Worm (Caenorhabditis elegans) whole organism, L4 larva: ENCODE measurements around the gene ncs-1.

Experiments
- F26F4.8 ChIP-seq: fragments of 200-800 bp; sonication (Bioruptor generic); conservative IDR thresholded peaks from 2 replicates; pipeline ENCODE4 v1.3.6; 2022; ENCODE audit warnings: missing genetic modification characterization, missing compliant biosample characterization
- T20F7.1 ChIP-seq: fragments of 200-800 bp; sonication (Bioruptor generic); optimal IDR thresholded peaks from 2 replicates; lab custom pipeline; 2018; ENCODE audit warnings: mild to moderate bottlenecking, missing genetic modification characterization, missing compliant biosample characterization
- aha-1 ChIP-seq: fragments of 150-350 bp; peaks from one replicate; lab custom pipeline; 2014; ENCODE audit warnings: missing biosample characterization, missing genetic modification characterization
- arid-1 ChIP-seq: fragments of 200-800 bp; sonication (Bioruptor generic); conservative IDR thresholded peaks from 2 replicates; pipeline ENCODE4 v1.3.6; 2022; ENCODE audit warnings: missing genetic modification reagents, missing genetic modification characterization, missing compliant biosample characterization
- ceh-28 ChIP-seq: fragments of 150-350 bp; optimal IDR thresholded peaks from 2 replicates; lab custom pipeline; 2014; ENCODE audit warnings: missing biosample characterization, missing genetic modification reagents, missing genetic modification characterization
- cey-2 ChIP-seq: sonication (generic microtip); optimal IDR thresholded peaks from 3 replicates; lab custom pipeline; 2017; ENCODE audit warnings: missing genetic modification characterization, mild to moderate bottlenecking, missing compliant biosample characterization, antibody characterized with exemption, borderline replicate concordance; ENCODE audit not compliant: insufficient read depth
- daf-16 ChIP-seq, 3 experiments: sonication (generic microtip); optimal IDR thresholded peaks; 2 replicates each; lab custom pipeline; 2016 to 2017; ENCODE audit warnings: missing genetic modification characterization in 3 of 3, missing genetic modification reagents in 3 of 3, mild to moderate bottlenecking in 2 of 3, missing compliant biosample characterization in 2 of 3, missing biosample characterization in 1 of 3, moderate library complexity in 1 of 3
- dmd-6 ChIP-seq: fragments of 200-800 bp; sonication (Bioruptor generic); IDR thresholded peaks from 2 replicates; pipeline ENCODE4 v1.3.6; 2022; ENCODE audit warnings: missing genetic modification reagents, missing genetic modification characterization, missing compliant biosample characterization
- dpl-1 ChIP-seq: fragments of 150-350 bp; optimal IDR thresholded peaks from 2 replicates; lab custom pipeline; 2014; ENCODE audit warnings: missing biosample characterization, missing genetic modification reagents, missing genetic modification characterization
- dve-1 ChIP-seq: sonication (generic microtip); optimal IDR thresholded peaks from 2 replicates; lab custom pipeline; 2017; ENCODE audit warnings: antibody characterized with exemption, mild to moderate bottlenecking, missing genetic modification characterization, missing compliant biosample characterization; ENCODE audit not compliant: insufficient read depth
- egl-27 ChIP-seq: sonication (generic microtip); optimal IDR thresholded peaks from 3 replicates; lab custom pipeline; 2017; ENCODE audit warnings: missing biosample characterization, missing genetic modification reagents, missing genetic modification characterization
- gei-8 ChIP-seq: fragments of 200-800 bp; sonication (Bioruptor generic); optimal IDR thresholded peaks from 2 replicates; lab custom pipeline; 2018; ENCODE audit warnings: mild to moderate bottlenecking, missing genetic modification characterization, missing compliant biosample characterization
- hlh-11 ChIP-seq: fragments of 200-800 bp; sonication (Bioruptor generic); optimal IDR thresholded peaks from 2 replicates; lab custom pipeline; 2018; ENCODE audit warnings: mild to moderate bottlenecking, missing genetic modification characterization, missing compliant biosample characterization
- hlh-30 ChIP-seq: sonication (generic microtip); optimal IDR thresholded peaks from 2 replicates; lab custom pipeline; 2017; ENCODE audit warnings: antibody characterized with exemption, mild to moderate bottlenecking, missing genetic modification characterization, missing compliant biosample characterization; ENCODE audit not compliant: insufficient read depth
- hmg-1.1 ChIP-seq: fragments of 200-800 bp; sonication (Bioruptor generic); IDR thresholded peaks from 2 replicates; pipeline ENCODE4 v1.3.6; 2022; ENCODE audit warnings: missing genetic modification reagents, missing genetic modification characterization, missing compliant biosample characterization
- jun-1 ChIP-seq: fragments of 150-350 bp; optimal IDR thresholded peaks from 2 replicates; lab custom pipeline; 2014; ENCODE audit warnings: missing biosample characterization, missing genetic modification reagents, missing genetic modification characterization
- lim-7 ChIP-seq: fragments of 200-800 bp; sonication (Bioruptor generic); IDR thresholded peaks from 2 replicates; pipeline ENCODE4 v1.3.6; 2022; ENCODE audit warnings: missing genetic modification characterization, missing compliant biosample characterization
- lin-1 ChIP-seq: fragments of 200-800 bp; sonication (Bioruptor generic); IDR thresholded peaks from 2 replicates; pipeline ENCODE4 v1.3.6; 2022; ENCODE audit warnings: missing genetic modification reagents, missing genetic modification characterization, missing compliant biosample characterization
- lin-13 ChIP-seq: fragments of 150-350 bp; optimal IDR thresholded peaks from 2 replicates; lab custom pipeline; 2014; ENCODE audit warnings: missing biosample characterization, missing genetic modification reagents, missing genetic modification characterization
- lin-38 ChIP-seq: fragments of 200-800 bp; sonication (Bioruptor generic); IDR thresholded peaks from 2 replicates; pipeline ENCODE4 v1.3.6; 2022; ENCODE audit warnings: missing genetic modification reagents, missing genetic modification characterization, missing compliant biosample characterization
- lin-39 ChIP-seq: fragments of 150-350 bp; optimal IDR thresholded peaks from 2 replicates; lab custom pipeline; 2014; ENCODE audit warnings: missing biosample characterization, missing genetic modification reagents, missing genetic modification characterization
- lir-3 ChIP-seq: sonication (generic microtip); optimal IDR thresholded peaks from 2 replicates; lab custom pipeline; 2016; ENCODE audit warnings: mild to moderate bottlenecking, missing genetic modification characterization, missing compliant biosample characterization
- lsy-2 ChIP-seq, 2 experiments: fragments of 150-350 bp in 1 of 2; sonication (generic microtip) in 1 of 2; optimal IDR thresholded peaks; 2 replicates each; lab custom pipeline; 2014 to 2017; ENCODE audit warnings: missing biosample characterization in 2 of 2, missing genetic modification characterization in 2 of 2
- mdl-1 ChIP-seq, 2 experiments: fragments of 150-350 bp in 1 of 2; sonication (generic microtip) in 1 of 2; optimal IDR thresholded peaks; 2 replicates each; lab custom pipeline; 2014 to 2017; ENCODE audit warnings: missing biosample characterization in 2 of 2, missing genetic modification characterization in 2 of 2
- mep-1 ChIP-seq: fragments of 150-350 bp; sonication (generic microtip); optimal IDR thresholded peaks from 3 replicates; lab custom pipeline; 2014; ENCODE audit warnings: missing biosample characterization, missing genetic modification characterization
- mes-2 ChIP-seq: sonication (generic microtip); optimal IDR thresholded peaks from 2 replicates; lab custom pipeline; 2016; ENCODE audit warnings: missing genotype, mild to moderate bottlenecking, missing genetic modification characterization, missing compliant biosample characterization; ENCODE audit not compliant: poor library complexity, severe bottlenecking
- mxl-2 ChIP-seq: fragments of 200-800 bp; sonication (Bioruptor generic); conservative IDR thresholded peaks from 2 replicates; pipeline ENCODE4 v1.3.6; 2022; ENCODE audit warnings: missing genetic modification reagents, missing genetic modification characterization, missing compliant biosample characterization
- mxl-3 ChIP-seq: fragments of 200-800 bp; sonication (Bioruptor generic); optimal IDR thresholded peaks from 2 replicates; lab custom pipeline; 2018; ENCODE audit warnings: mild to moderate bottlenecking, missing genetic modification characterization, missing compliant biosample characterization
- nhr-10 ChIP-seq: fragments of 150-350 bp; optimal IDR thresholded peaks from 2 replicates; lab custom pipeline; 2014; ENCODE audit warnings: missing biosample characterization, missing genetic modification characterization
- nhr-102 ChIP-seq: sonication (generic microtip); optimal IDR thresholded peaks from 2 replicates; lab custom pipeline; 2016; ENCODE audit warnings: mild to moderate bottlenecking, missing genetic modification characterization, moderate library complexity, missing compliant biosample characterization
- nhr-28 ChIP-seq: fragments of 150-350 bp; optimal IDR thresholded peaks from 2 replicates; lab custom pipeline; 2014; ENCODE audit warnings: missing biosample characterization, missing genetic modification characterization
- nhr-41 ChIP-seq: fragments of 200-800 bp; sonication (Bioruptor generic); IDR thresholded peaks from 2 replicates; pipeline ENCODE4 v1.3.6; 2022; ENCODE audit warnings: missing genetic modification reagents, missing genetic modification characterization, missing compliant biosample characterization
- nhr-42 ChIP-seq: fragments of 200-800 bp; sonication (Bioruptor generic); IDR thresholded peaks from 2 replicates; pipeline ENCODE4 v1.3.6; 2022; ENCODE audit warnings: missing genetic modification characterization, missing compliant biosample characterization
- nhr-48 ChIP-seq: sonication (generic microtip); optimal IDR thresholded peaks from 2 replicates; lab custom pipeline; 2016; ENCODE audit warnings: mild to moderate bottlenecking, missing genetic modification characterization, missing compliant biosample characterization
- nhr-6 ChIP-seq: fragments of 150-350 bp; optimal IDR thresholded peaks from 2 replicates; lab custom pipeline; 2014; ENCODE audit warnings: missing biosample characterization, missing genetic modification characterization
- nhr-77 ChIP-seq: fragments of 150-350 bp; optimal IDR thresholded peaks from 2 replicates; lab custom pipeline; 2014; ENCODE audit warnings: missing biosample characterization, missing genetic modification characterization
- php-3 ChIP-seq: fragments of 200-800 bp; sonication (Bioruptor generic); IDR thresholded peaks from 2 replicates; pipeline ENCODE4 v1.3.6; 2022; ENCODE audit warnings: missing genetic modification reagents, missing genetic modification characterization, missing compliant biosample characterization
- pqm-1 ChIP-seq: sonication (generic microtip); optimal IDR thresholded peaks from 2 replicates; lab custom pipeline; 2017; ENCODE audit warnings: missing biosample characterization, missing genetic modification characterization
- set-16 ChIP-seq: fragments of 200-800 bp; sonication (Bioruptor generic); IDR thresholded peaks from 2 replicates; pipeline ENCODE4 v1.3.6; 2022; ENCODE audit warnings: missing genetic modification reagents, missing genetic modification characterization, missing compliant biosample characterization
- snpc-1.2 ChIP-seq: fragments of 200-800 bp; sonication (Bioruptor generic); IDR thresholded peaks from 2 replicates; pipeline ENCODE4 v1.3.6; 2022; ENCODE audit warnings: missing genetic modification reagents, missing genetic modification characterization, missing compliant biosample characterization
- tra-1 ChIP-seq: fragments of 200-800 bp; sonication (Bioruptor generic); IDR thresholded peaks from 2 replicates; pipeline ENCODE4 v1.3.6; 2022; ENCODE audit warnings: missing genetic modification reagents, missing genetic modification characterization, missing compliant biosample characterization
- unc-62 ChIP-seq, 3 experiments: fragments of 150-350 bp in 1 of 3; sonication (generic microtip); optimal IDR thresholded peaks in 2 of 3; peaks in 1 of 3; 1 replicate in 1 of 3; 2 replicates in 2 of 3; lab custom pipeline; 2014 to 2017; ENCODE audit warnings: missing biosample characterization in 3 of 3, missing genetic modification characterization in 3 of 3, missing genetic modification reagents in 3 of 3, missing genotype in 1 of 3
- ztf-7 ChIP-seq: fragments of 150-350 bp; optimal IDR thresholded peaks from 2 replicates; lab custom pipeline; 2014; ENCODE audit warnings: missing biosample characterization, missing genetic modification characterization

Gene ncs-1

DNA sequence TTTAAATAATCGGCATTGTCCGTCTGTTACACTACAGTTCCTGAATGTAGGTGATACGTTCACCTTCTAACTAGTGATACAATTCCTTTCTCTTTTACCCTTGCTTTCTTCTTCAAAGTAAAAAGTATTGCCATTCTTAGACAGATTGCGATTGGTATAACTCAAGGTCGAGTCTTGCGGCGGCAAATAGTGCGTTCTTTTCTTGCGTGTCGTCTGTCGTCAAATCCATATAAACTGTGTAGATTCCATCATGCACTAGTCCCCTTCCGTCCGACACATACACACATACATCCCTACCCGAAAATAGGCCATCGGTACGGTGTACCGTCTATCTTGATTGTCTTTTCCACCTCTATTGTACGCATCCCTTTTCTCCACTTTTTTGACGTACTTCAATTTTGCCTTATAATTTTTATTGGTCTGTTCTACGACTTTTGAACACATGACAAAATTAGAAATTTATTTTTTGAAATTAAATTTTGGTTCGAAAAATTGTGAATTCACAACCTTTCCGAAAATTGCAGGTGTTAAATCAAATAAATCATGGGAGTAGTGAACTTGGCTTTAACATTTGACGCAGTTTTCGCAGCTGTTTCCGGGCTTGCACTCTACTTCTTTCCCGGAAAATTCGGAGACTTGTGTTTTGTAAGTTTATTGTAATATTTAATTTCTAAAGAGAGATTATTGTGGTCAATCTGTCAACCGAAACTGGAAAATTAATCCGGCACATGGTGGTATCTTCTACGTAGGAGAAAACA is 17.4 kb upstream of the ncs-1 start, which contains the start of gene C44C1.1:
Gene C44C1.1, plus strand, starts transcription at position 525 of the 758 bp plus-strand sequence.
- TF ChIP-seq tra-1 (GFP tag; lab: Robert Waterston, UW) (no peak), lin-1 (GFP tag; lab: Robert Waterston, UW) (no peak), lir-3 (tag; lab: Kevin White, UChicago) (no peak), lin-13 (no peak), ceh-28 (no peak), mxl-3 (GFP tag; lab: Kevin White, UChicago) (peak; percentile 10), egl-27 (tag; lab: Kevin White, UChicago) (no peak), pqm-1 (tag; lab: Kevin White, UChicago) (no peak), aha-1 (peak; percentile 2), nhr-28 (tag; lab: Kevin White, UChicago) (peak; percentile 70), set-16 (GFP tag; lab: Robert Waterston, UW) (no peak), lin-39 (tag; lab: Kevin White, UChicago) (no peak), unc-62 (GFP tag; optimal IDR thresholded peaks at IDR 0.05 in 1 of 2; lab: Kevin White, UChicago) (peak in 1 of 2 experiments; percentile 71), unc-62 (tag; optimal IDR thresholded peaks at IDR 0.05; lab: Kevin White, UChicago) (no peak), F26F4.8 (GFP tag; lab: Robert Waterston, UW) (no peak), hlh-11 (tag; lab: Kevin White, UChicago) (peak; percentile 18)

DNA sequence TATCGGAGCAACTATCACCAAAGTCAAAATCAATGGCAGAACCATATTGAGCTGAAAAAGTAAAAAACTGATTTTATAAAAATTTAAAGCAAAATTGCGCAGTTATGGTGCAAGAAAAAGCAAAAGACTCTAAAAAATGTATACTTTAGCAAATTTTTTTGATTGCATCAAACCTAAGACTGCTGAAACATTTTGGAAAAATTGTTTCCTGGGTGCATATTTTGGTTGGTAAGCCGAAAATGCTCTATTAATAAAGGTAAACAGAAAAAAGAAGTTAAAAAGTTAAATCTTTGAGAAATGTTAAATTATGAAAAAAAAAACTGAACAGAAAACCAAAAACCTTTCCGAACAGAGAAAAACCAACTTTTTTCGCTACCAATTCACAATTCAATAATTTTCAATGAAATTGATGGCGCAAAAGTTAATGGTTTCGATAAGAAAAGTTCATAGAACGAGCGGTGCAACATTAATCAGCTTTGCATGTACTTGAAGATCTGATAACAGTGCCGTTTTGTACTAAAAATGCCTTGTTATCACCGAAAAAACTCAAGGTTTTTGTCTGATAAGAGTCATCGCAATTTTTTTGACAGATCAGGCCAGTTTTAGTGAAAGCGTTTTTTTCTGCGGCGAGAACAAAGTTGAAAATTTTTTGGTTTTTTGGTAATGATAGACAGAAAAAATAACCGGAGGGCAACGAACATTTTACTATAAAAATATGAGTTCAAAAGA is 15.1 kb upstream of the ncs-1 start, which contains the start of gene abhd-3.2:
Gene abhd-3.2, minus strand, starts transcription at position 51 of the 729 bp plus-strand sequence.
- TF ChIP-seq snpc-1.2 (GFP tag; lab: Robert Waterston, UW): no peak
- TF ChIP-seq T20F7.1: peak; percentile 50
- TF ChIP-seq ztf-7 (tag; lab: Kevin White, UChicago): peak; percentile 18
- no peak for TF ChIP-seq lim-7 (GFP tag; lab: Robert Waterston, UW)
- TF ChIP-seq gei-8 (GFP tag; lab: Kevin White, UChicago): peak; percentile 24
- TF ChIP-seq mdl-1 (tag; optimal IDR thresholded peaks at IDR 0.05; lab: Kevin White, UChicago): peak in 1 of 2 experiments; percentile 56
- TF ChIP-seq unc-62 (GFP tag; optimal IDR thresholded peaks at IDR 0.05 in 1 of 2; lab: Kevin White, UChicago): peak in 1 of 2 experiments; percentile 99
- no peak for TF ChIP-seq unc-62 (tag; optimal IDR thresholded peaks at IDR 0.05; lab: Kevin White, UChicago)
- TF ChIP-seq mxl-2 (GFP tag; lab: Robert Waterston, UW): no peak
- TF ChIP-seq nhr-102: peak; percentile 61
- 0 out of 2 replicates have a peak, but pooled peaks have one; percentile 10 for TF ChIP-seq lin-38 (GFP tag; lab: Robert Waterston, UW)
- peak; percentile 97 for TF ChIP-seq dve-1 (tag; lab: Kevin White, UChicago)
- peak; percentile 79; the same call in 1 of the 2 replicates for TF ChIP-seq lin-1 (GFP tag; lab: Robert Waterston, UW)
- no peak for TF ChIP-seq jun-1 (tag; lab: Kevin White, UChicago)
- TF ChIP-seq nhr-42 (GFP tag; lab: Robert Waterston, UW): 0 out of 2 replicates have a peak, but pooled peaks have one; percentile 23
- TF ChIP-seq hlh-30 (tag; lab: Kevin White, UChicago): peak; percentile 34
- no peak for TF ChIP-seq dpl-1
- peak; percentile 65 for TF ChIP-seq mep-1 (tag; lab: Kevin White, UChicago)
- peak; percentile 86 for TF ChIP-seq nhr-48 (tag; lab: Kevin White, UChicago)
- TF ChIP-seq hmg-1.1 (GFP tag; lab: Robert Waterston, UW): no peak
- peak; percentile 29 for TF ChIP-seq nhr-10 (tag; lab: Kevin White, UChicago)
- peak; percentile 98 for TF ChIP-seq dmd-6 (GFP tag; lab: Robert Waterston, UW)
- peak; percentile 98 for TF ChIP-seq php-3 (GFP tag; lab: Robert Waterston, UW)
- peak; percentile 33 for TF ChIP-seq cey-2 (tag; lab: Kevin White, UChicago)
- TF ChIP-seq nhr-41 (GFP tag; lab: Robert Waterston, UW): 0 out of 2 replicates have a peak, but pooled peaks have one; percentile 46
- peak; percentile 74 for TF ChIP-seq nhr-6 (tag; lab: Kevin White, UChicago)
- TF ChIP-seq lsy-2 (tag; optimal IDR thresholded peaks at IDR 0.05; lab: Kevin White, UChicago): peak in 1 of 2 experiments; percentile 51
- peak in 1 of 2 experiments; percentile 38 for TF ChIP-seq daf-16 (GFP tag; optimal IDR thresholded peaks at IDR 0.05; lab: Kevin White, UChicago)
- TF ChIP-seq daf-16 (tag; optimal IDR thresholded peaks at IDR 0.05; lab: Kevin White, UChicago): peak; percentile 94
- TF ChIP-seq nhr-77: peak; percentile 85
- TF ChIP-seq tra-1 (GFP tag; lab: Robert Waterston, UW): peak; percentile 97
- peak; percentile 93 for TF ChIP-seq nhr-28 (tag; lab: Kevin White, UChicago)
- peak; percentile 52 for TF ChIP-seq mes-2 (tag; lab: Kevin White, UChicago)
- peak; percentile 93 for TF ChIP-seq hlh-11 (tag; lab: Kevin White, UChicago)
- no peak for TF ChIP-seq arid-1 (GFP tag; lab: Robert Waterston, UW)
- TF ChIP-seq mxl-3 (GFP tag; lab: Kevin White, UChicago): peak; percentile 53
